Worm (Caenorhabditis elegans): ENCODE data around the gene C35D10.17.

C35D10.17 gene

DNA sequence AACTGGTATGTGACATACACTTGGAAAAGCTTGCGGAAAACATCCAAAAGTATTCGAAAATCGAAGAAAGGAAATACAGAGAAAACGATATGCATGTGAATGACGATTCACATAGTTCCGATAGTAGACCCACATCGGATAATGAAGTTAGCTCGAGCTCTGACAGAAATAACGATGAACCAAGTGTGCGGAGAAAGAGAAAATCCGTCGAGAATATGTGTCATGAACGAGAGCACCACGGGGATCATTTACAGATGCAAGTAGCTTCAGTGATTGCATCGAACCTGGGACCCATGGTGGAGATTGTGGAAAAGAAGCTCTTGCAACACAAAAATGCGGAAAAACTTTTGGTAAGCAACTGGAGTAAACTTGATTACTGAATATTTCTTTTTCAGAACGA, 9.9 kb upstream of the C35D10.17 start:
- TF ChIP-seq ets-7 (tag; optimal IDR thresholded peaks at IDR 0.05) (no peak), tbx-37 (GFP tag; conservative IDR thresholded peaks at IDR 0.05) (no peak), pes-1 (GFP tag; IDR thresholded peaks at IDR 0.05) (no peak), tra-4 (tag; optimal IDR thresholded peaks at IDR 0.05) (no peak), tbx-11 (GFP tag; IDR thresholded peaks at IDR 0.05) (no peak), ama-1 (optimal IDR thresholded peaks at IDR 0.05) (no peak), hmbx-1 (tag; optimal IDR thresholded peaks at IDR 0.05) (no peak), ceh-36 (tag; optimal IDR thresholded peaks at IDR 0.05) (no peak), sea-1 (GFP tag; conservative IDR thresholded peaks at IDR 0.05) (no peak), B0310.2 (tag; optimal IDR thresholded peaks at IDR 0.05) (no peak), hnd-1 (tag; optimal IDR thresholded peaks at IDR 0.05) (no peak), ceh-13 (GFP tag; optimal IDR thresholded peaks at IDR 0.05) (no peak)

DNA sequence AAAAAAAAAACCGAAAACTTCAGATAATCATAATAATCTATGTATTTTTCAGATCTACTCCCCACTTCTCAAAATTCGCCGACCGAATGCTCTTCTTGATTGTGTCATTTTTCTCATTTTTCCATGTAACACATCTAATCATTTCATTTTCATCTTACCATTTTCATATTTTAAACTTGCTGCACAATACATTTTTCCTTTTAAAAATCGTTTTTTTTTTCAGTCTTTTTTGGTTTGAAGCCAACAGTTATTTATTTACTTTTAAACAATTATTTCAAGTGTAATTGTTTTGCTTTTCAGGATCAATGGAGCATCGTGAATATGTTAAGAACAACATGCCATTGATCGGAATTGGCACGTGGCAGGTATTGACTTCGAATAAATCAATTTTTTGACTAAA, 7.8 kb upstream of the C35D10.17 start, which contains the start of gene C35D10.6:
TSS of gene C35D10.6 (plus strand) at position 301 of the 400 bp plus-strand sequence.
- TF ChIP-seq pes-1 (GFP tag; IDR thresholded peaks at IDR 0.05) (no peak), ama-1 (optimal IDR thresholded peaks at IDR 0.05) (no peak), scrt-1 (GFP tag; IDR thresholded peaks at IDR 0.05) (no peak), hmg-4 (GFP tag; optimal IDR thresholded peaks at IDR 0.05) (no peak), ceh-36 (tag; optimal IDR thresholded peaks at IDR 0.05) (no peak), hnd-1 (tag; optimal IDR thresholded peaks at IDR 0.05) (no peak), tbx-11 (GFP tag; IDR thresholded peaks at IDR 0.05) (no peak), aly-1 (tag; optimal IDR thresholded peaks at IDR 0.05) (no peak), sea-1 (GFP tag; conservative IDR thresholded peaks at IDR 0.05) (no peak), flt-1 (GFP tag; IDR thresholded peaks at IDR 0.05) (no peak), F13C5.2 (tag; optimal IDR thresholded peaks at IDR 0.05) (no peak), B0310.2 (tag; optimal IDR thresholded peaks at IDR 0.05) (no peak)

DNA sequence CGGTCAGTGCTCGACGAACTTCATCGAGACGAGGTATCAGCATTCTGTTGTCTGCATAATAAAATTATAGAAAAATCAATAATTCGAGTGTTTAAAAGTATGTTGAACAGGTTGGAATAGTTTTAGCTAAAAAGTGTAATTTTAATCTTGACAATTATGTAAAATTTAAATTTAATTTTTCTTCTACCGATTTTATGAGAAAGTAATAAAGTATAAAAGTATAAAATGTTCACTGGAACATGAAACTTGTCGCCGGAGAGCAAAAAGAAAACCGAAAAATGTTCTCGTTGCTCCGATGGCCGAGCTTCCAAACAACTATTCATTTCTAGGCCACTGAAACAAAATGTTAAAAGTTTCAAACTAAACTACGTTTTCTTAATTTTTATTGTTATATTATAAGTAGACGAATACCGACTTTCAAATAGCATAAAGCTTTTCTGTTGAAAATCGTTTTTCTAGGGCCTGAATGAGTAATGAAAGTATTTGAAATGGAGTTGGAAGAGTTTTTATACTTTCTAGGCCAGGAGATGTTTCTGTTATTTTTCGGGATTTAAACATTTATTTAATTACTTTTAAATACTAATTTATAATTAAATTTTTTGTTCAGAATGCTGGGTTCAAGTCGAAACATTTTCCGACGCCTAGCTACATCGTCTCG, 5.0 kb upstream of the C35D10.17 start, which contains the start of the genes C35D10.10 and C35D10.5:
TSS of gene C35D10.10 (minus strand) at position 51 of the 658 bp plus-strand sequence.
TSS of gene C35D10.5 (plus strand) at position 608 of the 658 bp plus-strand sequence.
- TF ChIP-seq ceh-13 (GFP tag; optimal IDR thresholded peaks at IDR 0.05) (no peak), hmbx-1 (tag; optimal IDR thresholded peaks at IDR 0.05) (no peak), hnd-1 (tag; optimal IDR thresholded peaks at IDR 0.05) (no peak), pes-1 (GFP tag; IDR thresholded peaks at IDR 0.05) (no peak), scrt-1 (GFP tag; IDR thresholded peaks at IDR 0.05) (no peak), B0310.2 (tag; optimal IDR thresholded peaks at IDR 0.05) (no peak), hmg-4 (GFP tag; optimal IDR thresholded peaks at IDR 0.05) (no peak), aly-1 (tag; optimal IDR thresholded peaks at IDR 0.05) (no peak), flt-1 (GFP tag; IDR thresholded peaks at IDR 0.05) (no peak), tbx-37 (GFP tag; conservative IDR thresholded peaks at IDR 0.05) (no peak), ets-7 (tag; optimal IDR thresholded peaks at IDR 0.05) (no peak)

DNA sequence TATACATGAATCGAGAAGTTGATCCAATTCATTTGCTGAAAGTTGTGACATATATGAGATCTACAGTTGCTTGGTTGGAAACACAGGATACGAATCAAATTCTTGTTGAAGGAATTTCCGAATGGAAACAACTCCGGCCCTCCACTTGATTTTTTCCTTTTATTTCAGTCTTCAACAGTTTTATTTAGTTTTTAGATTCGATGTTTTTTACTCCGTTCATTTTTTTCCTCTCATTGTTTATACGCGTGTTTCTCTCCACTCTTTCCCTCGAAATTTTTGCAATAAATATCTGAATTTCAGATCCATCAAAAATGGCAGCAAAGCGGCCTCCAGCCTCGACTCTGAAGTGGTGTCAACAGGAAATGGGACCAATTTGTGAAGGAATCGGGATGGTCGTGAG, 3.7 kb upstream of the C35D10.17 start, which contains the start of gene coq-8:
TSS of gene coq-8 (plus strand) at position 301 of the 400 bp plus-strand sequence.
- TF ChIP-seq F13C5.2 (tag; optimal IDR thresholded peaks at IDR 0.05) (no peak), ets-7 (tag; optimal IDR thresholded peaks at IDR 0.05) (no peak)

DNA sequence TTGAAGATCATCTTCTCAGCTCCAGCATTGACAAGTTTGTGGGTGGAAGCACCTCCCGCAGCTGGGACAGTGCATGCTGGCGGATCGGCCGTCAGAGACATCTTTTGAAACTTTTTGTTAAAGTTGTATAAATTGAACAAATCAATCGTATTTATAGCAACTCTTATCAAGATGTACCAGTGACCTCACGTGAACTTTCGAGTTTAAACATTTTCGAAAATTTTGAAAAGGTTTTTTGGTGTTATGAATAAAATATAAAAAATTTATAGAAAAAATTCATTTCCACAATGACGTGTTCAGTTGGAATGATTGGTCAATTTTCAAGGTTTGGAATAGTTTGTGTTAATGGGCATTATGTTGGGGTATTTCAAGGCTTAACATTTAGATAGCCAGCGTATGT, 1.8 kb downstream of the C35D10.17 start, which contains the start of the genes msd-4 and C35D10.3:
TSS of gene msd-4 (minus strand) at position 101 of the 400 bp plus-strand sequence.
TSS of gene C35D10.3 (plus strand) at position 279 of the 400 bp plus-strand sequence.
- TF ChIP-seq ceh-36 (tag; optimal IDR thresholded peaks at IDR 0.05) (no peak), ceh-13 (GFP tag; optimal IDR thresholded peaks at IDR 0.05) (no peak), ets-7 (tag; optimal IDR thresholded peaks at IDR 0.05) (no peak), hmg-4 (GFP tag; optimal IDR thresholded peaks at IDR 0.05) (no peak)

DNA sequence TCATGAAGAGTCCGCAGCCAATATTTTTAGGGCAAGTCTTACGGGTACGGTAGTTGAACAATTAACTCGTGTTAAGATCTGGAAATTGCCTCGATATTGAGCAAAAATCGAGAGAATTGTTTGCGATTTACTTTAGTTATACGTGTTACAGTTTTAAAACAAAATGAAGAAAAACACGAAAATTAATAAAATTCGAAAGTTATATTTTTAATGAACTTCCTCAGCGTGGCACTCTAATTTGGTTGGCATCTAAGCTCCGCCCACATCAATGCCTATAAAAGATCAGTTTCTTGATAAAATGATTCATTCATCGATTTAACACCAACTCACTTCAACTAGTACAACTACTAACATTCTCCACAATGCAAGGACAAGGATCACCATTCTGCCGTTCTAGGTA, 3.6 kb downstream of the C35D10.17 start, which contains the start of gene gipc-1:
TSS of gene gipc-1 (plus strand) at position 301 of the 400 bp plus-strand sequence.
- TF ChIP-seq ceh-13 (GFP tag; optimal IDR thresholded peaks at IDR 0.05), result no peak
- TF ChIP-seq F13C5.2 (tag; optimal IDR thresholded peaks at IDR 0.05), result no peak
- no peak for TF ChIP-seq B0310.2 (tag; optimal IDR thresholded peaks at IDR 0.05)
- TF ChIP-seq scrt-1 (GFP tag; IDR thresholded peaks at IDR 0.05), result no peak
- no peak for TF ChIP-seq ceh-36 (tag; optimal IDR thresholded peaks at IDR 0.05)
- no peak for TF ChIP-seq tbx-11 (GFP tag; IDR thresholded peaks at IDR 0.05)
- TF ChIP-seq sea-1 (GFP tag; conservative IDR thresholded peaks at IDR 0.05), result no peak
- no peak for TF ChIP-seq ets-7 (tag; optimal IDR thresholded peaks at IDR 0.05)
- TF ChIP-seq flt-1 (GFP tag; IDR thresholded peaks at IDR 0.05), result no peak
- no peak for TF ChIP-seq tra-4 (tag; optimal IDR thresholded peaks at IDR 0.05)
- no peak for TF ChIP-seq hmbx-1 (tag; optimal IDR thresholded peaks at IDR 0.05)
- TF ChIP-seq aly-1 (tag; optimal IDR thresholded peaks at IDR 0.05), result no peak

DNA sequence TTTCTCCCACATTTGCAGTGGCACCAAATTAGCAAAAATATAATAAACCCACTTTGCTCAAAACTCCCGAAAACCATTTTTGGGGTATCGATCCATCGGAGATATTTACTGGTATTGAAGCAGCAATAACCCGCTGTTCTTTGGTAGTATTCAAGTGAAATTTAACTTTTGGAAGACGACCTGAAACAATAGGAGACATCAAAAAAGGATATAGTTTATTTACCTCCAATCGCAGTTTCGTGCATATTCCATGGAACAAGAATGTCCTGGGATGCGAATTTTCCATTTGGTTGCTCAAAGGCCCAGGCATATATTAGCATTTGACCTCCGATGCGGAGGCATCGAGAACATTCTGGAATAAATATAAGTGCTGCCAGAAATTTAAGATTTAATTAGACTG, 6.5 kb downstream of the C35D10.17 start:
- TF ChIP-seq ceh-36 (tag; optimal IDR thresholded peaks at IDR 0.05) (no peak), flt-1 (GFP tag; IDR thresholded peaks at IDR 0.05) (no peak), pes-1 (GFP tag; IDR thresholded peaks at IDR 0.05) (no peak), tra-4 (tag; optimal IDR thresholded peaks at IDR 0.05) (no peak), B0310.2 (tag; optimal IDR thresholded peaks at IDR 0.05) (no peak), F13C5.2 (tag; optimal IDR thresholded peaks at IDR 0.05) (no peak), tbx-37 (GFP tag; conservative IDR thresholded peaks at IDR 0.05) (no peak)

DNA sequence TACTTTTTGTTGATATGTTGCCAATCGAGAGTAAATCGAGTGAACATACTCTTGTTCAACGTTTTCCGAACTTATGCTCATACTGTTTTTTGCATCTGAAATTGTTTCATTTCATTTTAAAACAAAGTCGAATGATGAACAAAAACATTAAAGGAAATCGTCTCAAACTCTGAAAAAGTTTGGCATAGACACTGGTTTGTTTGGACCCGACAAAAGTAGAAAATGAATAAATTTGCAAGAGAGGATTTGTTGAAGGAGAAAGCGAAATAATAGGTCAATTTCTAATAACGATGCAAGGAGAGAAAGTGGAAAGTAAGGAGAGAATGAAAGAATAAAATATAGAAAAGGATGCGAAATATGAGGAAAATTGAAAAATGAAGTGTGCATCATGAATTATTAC, 7.8 kb downstream of the C35D10.17 start, which contains the start of gene C35D10.12:
TSS of gene C35D10.12 (minus strand) at position 101 of the 400 bp plus-strand sequence.
- TF ChIP-seq ama-1 (optimal IDR thresholded peaks at IDR 0.05) (no peak), aly-1 (tag; optimal IDR thresholded peaks at IDR 0.05) (no peak), tbx-37 (GFP tag; conservative IDR thresholded peaks at IDR 0.05) (no peak), B0310.2 (tag; optimal IDR thresholded peaks at IDR 0.05) (no peak), ets-7 (tag; optimal IDR thresholded peaks at IDR 0.05) (no peak), flt-1 (GFP tag; IDR thresholded peaks at IDR 0.05) (no peak), hnd-1 (tag; optimal IDR thresholded peaks at IDR 0.05) (no peak), hmbx-1 (tag; optimal IDR thresholded peaks at IDR 0.05) (no peak)
